Fruit fly (Drosophila melanogaster): ENCODE data around the gene Dcr-1.
A peak's percentile ranks its signal among the peaks of the same experiment; 100 is the strongest.

Gene Dcr-1

DNA sequence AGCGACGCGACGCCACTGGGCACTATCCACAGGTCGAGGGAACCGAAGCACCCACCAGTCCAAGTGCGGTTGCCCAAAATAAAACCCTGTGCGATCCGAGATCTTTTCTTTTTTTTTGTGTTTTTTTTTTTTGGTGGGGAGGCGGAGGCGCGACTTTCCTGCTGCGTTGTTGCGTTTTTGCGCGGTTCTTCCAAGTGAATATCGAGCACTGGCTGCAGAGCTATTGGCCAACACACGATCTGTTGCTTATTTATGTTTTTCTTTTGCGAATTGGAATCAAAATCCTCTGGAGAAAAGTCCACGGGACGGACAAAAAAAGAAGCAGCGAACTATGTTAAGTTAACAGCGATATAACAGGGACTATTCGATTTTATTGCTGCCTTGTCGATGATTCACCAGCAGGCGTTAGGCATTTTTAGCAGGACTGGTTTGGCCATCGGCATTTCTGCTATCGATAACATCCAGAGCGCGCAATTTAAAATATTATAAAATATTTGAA, 20.0 kb downstream of the Dcr-1 start, which contains the start of gene wge (continued):
- TF ChIP-seq bsh (GFP tag; optimal IDR thresholded peaks at IDR 0.05) (peak in 1 of 2 experiments; percentile 94), sug (tag; optimal IDR thresholded peaks at IDR 0.05) (peak; percentile 5), Bgb (GFP tag; IDR thresholded peaks at IDR 0.05; ENCODE audit: partially characterized antibody) (peak; percentile 76), dysf (GFP tag; IDR thresholded peaks at IDR 0.05) (no peak), CG18619 (GFP tag; optimal IDR thresholded peaks at IDR 0.05) (no peak), Sry-δ (GFP tag; optimal IDR thresholded peaks at IDR 0.05) (peak; percentile 53), nom (GFP tag; optimal IDR thresholded peaks at IDR 0.05) (peak; percentile 95), Dp (GFP tag; optimal IDR thresholded peaks at IDR 0.05) (peak; percentile 94), phol (tag; optimal IDR thresholded peaks at IDR 0.05) (peak; percentile 21), vnd (GFP tag; IDR thresholded peaks at IDR 0.05; ENCODE audit: partially characterized antibody) (peak; percentile 38; the same call in 1 of the 3 replicates), CG4360 (GFP tag; IDR thresholded peaks at IDR 0.05) (no peak), insv (GFP tag; optimal IDR thresholded peaks at IDR 0.05) (no peak), MBD-R2 (GFP tag; IDR thresholded peaks at IDR 0.05) (0 out of 2 replicates have a peak, but pooled peaks have one; percentile 5), stwl (tag; optimal IDR thresholded peaks at IDR 0.05) (peak; percentile 48), cg (GFP tag; optimal IDR thresholded peaks at IDR 0.05) (peak; percentile 57), Dll (GFP tag; IDR thresholded peaks at IDR 0.05; ENCODE audit: partially characterized antibody) (peak; percentile 71; the same call in 3 of the 4 replicates), CG6765 (GFP tag; optimal IDR thresholded peaks at IDR 0.05) (no peak), CG10267 (tag; optimal IDR thresholded peaks at IDR 0.05) (peak; percentile 30), CG30403 (GFP tag; optimal IDR thresholded peaks at IDR 0.05) (no peak), H2.0 (GFP tag; IDR thresholded peaks at IDR 0.05) (no peak), ash1 (GFP tag; optimal IDR thresholded peaks at IDR 0.05) (no peak), pb (GFP tag; optimal IDR thresholded peaks at IDR 0.05) (no peak), CG2116 (GFP tag; optimal IDR thresholded peaks at IDR 0.05) (peak; percentile 71), CG13296 (GFP tag; optimal IDR thresholded peaks at IDR 0.05) (no peak), sqz (GFP tag; optimal IDR thresholded peaks at IDR 0.05) (peak; percentile 89), trem (tag; optimal IDR thresholded peaks at IDR 0.05) (peak; percentile 51), Drgx (GFP tag; IDR thresholded peaks at IDR 0.05) (peak; percentile 40; the same call in 1 of the 2 replicates), abd-A (tag; optimal IDR thresholded peaks at IDR 0.05) (peak; percentile 31), HLH4C (GFP tag; IDR thresholded peaks at IDR 0.05; ENCODE audit: partially characterized antibody) (peak; percentile 63; the same call in 2 of the 3 replicates), BEAF-32 (GFP tag; optimal IDR thresholded peaks at IDR 0.05) (peak; percentile 68), CG4617 (GFP tag; optimal IDR thresholded peaks at IDR 0.05; ENCODE audit: borderline replicate concordance) (peak; percentile 88), sd (tag; optimal IDR thresholded peaks at IDR 0.05) (peak; percentile 69), bigmax (GFP tag; optimal IDR thresholded peaks at IDR 0.05) (no peak), CG16813 (GFP tag; IDR thresholded peaks at IDR 0.05; ENCODE audit: partially characterized antibody) (peak; percentile 66), MESR4 (GFP tag; optimal IDR thresholded peaks at IDR 0.05) (peak; percentile 74), tna (GFP tag; IDR thresholded peaks at IDR 0.05; ENCODE audit: partially characterized antibody) (peak; percentile 58; the same call in 1 of the 2 replicates), CG2712 (tag; optimal IDR thresholded peaks at IDR 0.05) (peak; percentile 7), nerfin-1 (tag; optimal IDR thresholded peaks at IDR 0.05) (peak; percentile 72), Fer1 (GFP tag; optimal IDR thresholded peaks at IDR 0.05) (peak; percentile 16), CG2678 (tag; optimal IDR thresholded peaks at IDR 0.05) (peak; percentile 1), CG11560 (tag; IDR thresholded peaks at IDR 0.05) (peak; percentile 96), CG34376 (GFP tag; optimal IDR thresholded peaks at IDR 0.05) (no peak), CG2129 (GFP tag; IDR thresholded peaks at IDR 0.05; ENCODE audit: partially characterized antibody) (peak; percentile 36; the same call in 1 of the 2 replicates), pzg (GFP tag; optimal IDR thresholded peaks at IDR 0.05) (peak; percentile 70), lmd (GFP tag; IDR thresholded peaks at IDR 0.05) (no peak), Med (GFP tag) (peak; percentile 29), Abd-B (GFP tag; optimal IDR thresholded peaks at IDR 0.05) (no peak), CG13287 (GFP tag; IDR thresholded peaks at IDR 0.05; ENCODE audit: partially characterized antibody) (peak; percentile 79)
